Comparison of ENCODE assay signal across 4 fruit fly cellular contexts in genomic region chr2L:14287907-14288306, dm6.
TF ChIP-seq lines count a peak whose summit lies in the region.

No protein-coding gene starts in this region.

- TF ChIP-seq CTCF in S2 (optimal IDR thresholded peaks at IDR 0.05; lab: Kevin White, UChicago), result peak; percentile 53 to 71
- TF ChIP-seq CTCF in whole organism, embryonic (GFP tag; optimal IDR thresholded peaks at IDR 0.05; lab: Kevin White, UChicago), result peak; percentile 78

TF ChIP-seq in whole organism, embryonic, 481 proteins besides CTCF, POLR2A, EP300 and RAD21 (continues in another document):
- peak; percentile 23 for TF ChIP-seq Jarid2 (GFP tag; optimal IDR thresholded peaks at IDR 0.05; lab: Kevin White, UChicago)
- TF ChIP-seq CG6791 (GFP tag; IDR thresholded peaks at IDR 0.05; lab: Robert Waterston, UW; ENCODE audit: partially characterized antibody), result peak; percentile 36; the same call in 1 of the 3 replicates
- TF ChIP-seq nau (GFP tag; optimal IDR thresholded peaks at IDR 0.05; lab: Kevin White, UChicago), result no peak
- no peak for TF ChIP-seq Nf-YA (GFP tag; IDR thresholded peaks at IDR 0.05; lab: Robert Waterston, UW)
- no peak for TF ChIP-seq CG12659 (GFP tag; optimal IDR thresholded peaks at IDR 0.05; lab: Kevin White, UChicago)
- TF ChIP-seq CG1603 (tag; optimal IDR thresholded peaks at IDR 0.05; lab: Kevin White, UChicago), result peak; percentile 41
- peak; percentile 86 for TF ChIP-seq CG11504 (tag; optimal IDR thresholded peaks at IDR 0.05; lab: Kevin White, UChicago)
- peak; percentile 1 for TF ChIP-seq pzg (GFP tag; optimal IDR thresholded peaks at IDR 0.05; lab: Kevin White, UChicago)
- peak; percentile 9 for TF ChIP-seq CG14710 (tag; optimal IDR thresholded peaks at IDR 0.05; lab: Kevin White, UChicago)
- no peak for TF ChIP-seq vnd (GFP tag; IDR thresholded peaks at IDR 0.05; lab: Robert Waterston, UW; ENCODE audit: partially characterized antibody)
- peak; percentile 63 for TF ChIP-seq stwl (tag; optimal IDR thresholded peaks at IDR 0.05; lab: Kevin White, UChicago)
- TF ChIP-seq tup (GFP tag; optimal IDR thresholded peaks at IDR 0.05; lab: Kevin White, UChicago), result no peak
- TF ChIP-seq Myb (GFP tag; optimal IDR thresholded peaks at IDR 0.05; lab: Kevin White, UChicago), result peak; percentile 97
- TF ChIP-seq HmgZ (tag; optimal IDR thresholded peaks at IDR 0.05; lab: Kevin White, UChicago), result no peak
- TF ChIP-seq HLH54F (GFP tag; optimal IDR thresholded peaks at IDR 0.05; lab: Kevin White, UChicago), result no peak
- TF ChIP-seq trem (tag; optimal IDR thresholded peaks at IDR 0.05; lab: Kevin White, UChicago), result peak; percentile 28
- peak; percentile 36 for TF ChIP-seq gfzf (GFP tag; optimal IDR thresholded peaks at IDR 0.05; lab: Kevin White, UChicago)
- TF ChIP-seq CG15601 (tag; optimal IDR thresholded peaks at IDR 0.05; lab: Kevin White, UChicago), result peak; percentile 1
- 0 out of 2 replicates have a peak, but pooled peaks have one; percentile 20 for TF ChIP-seq MBD-R2 (GFP tag; IDR thresholded peaks at IDR 0.05; lab: Robert Waterston, UW)
- no peak for TF ChIP-seq exex (tag; optimal IDR thresholded peaks at IDR 0.05; lab: Kevin White, UChicago)
- no peak for TF ChIP-seq ewg (GFP tag; optimal IDR thresholded peaks at IDR 0.05; lab: Kevin White, UChicago)
- peak; percentile 93 for TF ChIP-seq pita (GFP tag; optimal IDR thresholded peaks at IDR 0.05; lab: Kevin White, UChicago)
- peak; percentile 6; the same call in 1 of the 3 replicates for TF ChIP-seq gce (GFP tag; IDR thresholded peaks at IDR 0.05; lab: Robert Waterston, UW)
- 0 out of 3 replicates have a peak, but pooled peaks have one; percentile 21 for TF ChIP-seq zen2 (GFP tag; IDR thresholded peaks at IDR 0.05; lab: Robert Waterston, UW; ENCODE audit: partially characterized antibody)
- TF ChIP-seq ara (GFP tag; IDR thresholded peaks at IDR 0.05; lab: Robert Waterston, UW), result 0 out of 2 replicates have a peak, but pooled peaks have one; percentile 29
- TF ChIP-seq Lhr (GFP tag; optimal IDR thresholded peaks at IDR 0.05; lab: Kevin White, UChicago), result peak; percentile 53
- no peak for TF ChIP-seq GATAe (GFP tag; conservative IDR thresholded peaks at IDR 0.05; lab: Robert Waterston, UW)
- no peak for TF ChIP-seq CG17612 (GFP tag; IDR thresholded peaks at IDR 0.05; lab: Robert Waterston, UW)
- no peak for TF ChIP-seq gt (GFP tag; IDR thresholded peaks at IDR 0.05; lab: Robert Waterston, UW)

TF ChIP-seq in whole organism, pupa, 21 proteins besides CTCF, POLR2A, EP300 and RAD21:
- peak; percentile 40 for TF ChIP-seq D1 (tag; optimal IDR thresholded peaks at IDR 0.05; lab: Kevin White, UChicago)
- no peak for TF ChIP-seq CG9948 (tag; optimal IDR thresholded peaks at IDR 0.05; lab: Kevin White, UChicago)
- TF ChIP-seq Pif1A (GFP tag; optimal IDR thresholded peaks at IDR 0.05; lab: Kevin White, UChicago), result no peak
TF ChIP-seq in whole organism, pupa: peak in this region for 1.

TF ChIP-seq in whole organism, wandering third instar larva, 38 proteins besides CTCF, POLR2A, EP300 and RAD21:
- peak; percentile 72 for TF ChIP-seq Myc (optimal IDR thresholded peaks at IDR 0.05; lab: Kevin White, UChicago)
- TF ChIP-seq Jra (GFP tag; optimal IDR thresholded peaks at IDR 0.05; lab: Kevin White, UChicago), result no peak
